Worm (Caenorhabditis elegans) whole organism, L4 larva: ENCODE measurements around the gene ins-21.

Experiments
- Y105C5A.15 ChIP-seq: fragments of 200-800 bp; sonication (Bioruptor generic); IDR thresholded peaks from 2 replicates; pipeline ENCODE4 v1.3.6; 2022; ENCODE audit warnings: missing genetic modification characterization, missing compliant biosample characterization
- aly-2 ChIP-seq: sonication (generic microtip); optimal IDR thresholded peaks from 2 replicates; lab custom pipeline; 2018; ENCODE audit warnings: missing biosample characterization, missing genetic modification characterization
- ceh-28 ChIP-seq: fragments of 150-350 bp; optimal IDR thresholded peaks from 2 replicates; lab custom pipeline; 2014; ENCODE audit warnings: missing biosample characterization, missing genetic modification reagents, missing genetic modification characterization
- egl-27 ChIP-seq: sonication (generic microtip); optimal IDR thresholded peaks from 3 replicates; lab custom pipeline; 2017; ENCODE audit warnings: missing biosample characterization, missing genetic modification reagents, missing genetic modification characterization
- nhr-11 ChIP-seq: fragments of 150-350 bp; optimal IDR thresholded peaks from 2 replicates; lab custom pipeline; 2014; ENCODE audit warnings: missing biosample characterization, missing genetic modification characterization
- nhr-25 ChIP-seq: sonication (generic microtip); optimal IDR thresholded peaks from 2 replicates; lab custom pipeline; 2017; ENCODE audit warnings: missing genetic modification characterization, mild to moderate bottlenecking, missing compliant biosample characterization, antibody characterized with exemption, moderate library complexity, borderline replicate concordance; ENCODE audit not compliant: insufficient read depth
- nhr-77 ChIP-seq: fragments of 150-350 bp; optimal IDR thresholded peaks from 2 replicates; lab custom pipeline; 2014; ENCODE audit warnings: missing biosample characterization, missing genetic modification characterization
- pqm-1 ChIP-seq: sonication (generic microtip); optimal IDR thresholded peaks from 2 replicates; lab custom pipeline; 2017; ENCODE audit warnings: missing biosample characterization, missing genetic modification characterization
- skn-1 ChIP-seq: fragments of 150-350 bp; optimal IDR thresholded peaks from 2 replicates; lab custom pipeline; 2014; ENCODE audit warnings: missing biosample characterization, missing genetic modification characterization
- ztf-11 ChIP-seq: fragments of 150-350 bp; optimal IDR thresholded peaks from 2 replicates; lab custom pipeline; 2014; ENCODE audit warnings: missing biosample characterization, missing genetic modification characterization

DNA sequence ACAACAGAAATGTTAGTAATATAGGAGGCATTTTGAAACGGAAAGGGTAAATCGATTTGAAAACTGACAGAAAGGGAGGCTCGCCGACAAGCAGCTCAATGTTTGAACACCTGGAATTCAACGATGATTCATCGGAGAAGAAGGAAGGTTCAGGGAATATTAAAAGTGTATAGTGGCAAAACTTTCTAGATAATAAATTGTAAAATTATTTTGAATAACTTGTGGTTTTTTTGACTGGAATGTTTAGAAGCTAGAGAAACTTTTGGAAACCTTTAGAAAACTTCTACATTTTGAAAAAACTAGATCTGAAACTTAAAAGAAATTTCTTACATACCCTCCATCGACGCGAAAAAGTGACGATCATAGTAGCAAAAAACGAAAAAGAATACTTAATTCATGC lies 25.7 kb upstream of the ins-21 start, which contains the start of gene pqn-8:
- TF ChIP-seq pqm-1 (tag; lab: Kevin White, UChicago): no peak
- TF ChIP-seq ceh-28 (tag; lab: Kevin White, UChicago): no peak
- no peak for TF ChIP-seq Y105C5A.15
- no peak for TF ChIP-seq nhr-11 (tag; lab: Kevin White, UChicago)
- TF ChIP-seq skn-1 (tag; lab: Kevin White, UChicago): no peak
- TF ChIP-seq nhr-77: no peak
- no peak for TF ChIP-seq aly-2 (tag; lab: Kevin White, UChicago)
- TF ChIP-seq nhr-25: no peak
- TF ChIP-seq egl-27 (tag; lab: Kevin White, UChicago): no peak
- no peak for TF ChIP-seq ztf-11 (tag; lab: Kevin White, UChicago)
